Worm (Caenorhabditis elegans) whole organism, midembryonic: ENCODE data around the gene Y39G8B.2.

Experiments used
- flt-1 ChIP-seq: fragments of 200-800 bp; sonication (Bioruptor generic); IDR thresholded peaks from 2 replicates; pipeline ENCODE4 v1.3.6; 2022; ENCODE audit warnings: missing genetic modification characterization, missing compliant biosample characterization
- klf-2 ChIP-seq: fragments of 200-800 bp; sonication (Bioruptor generic); conservative IDR thresholded peaks from 2 replicates; pipeline ENCODE4 v1.3.6; 2022; ENCODE audit warnings: missing genetic modification reagents, missing genetic modification characterization, missing compliant biosample characterization
- med-1 ChIP-seq: sonication (generic microtip); optimal IDR thresholded peaks from 2 replicates; lab custom pipeline; 2017; ENCODE audit warnings: missing genetic modification characterization, mild to moderate bottlenecking, missing compliant biosample characterization, antibody characterized with exemption, missing genetic modification reagents; ENCODE audit not compliant: insufficient read depth
- ref-1 ChIP-seq: fragments of 200-800 bp; sonication (Bioruptor generic); conservative IDR thresholded peaks from 2 replicates; pipeline ENCODE4 v1.3.6; 2022; ENCODE audit warnings: missing genetic modification reagents, missing genetic modification characterization, missing compliant biosample characterization
- tab-1 ChIP-seq: fragments of 200-800 bp; sonication (Bioruptor generic); IDR thresholded peaks from 2 replicates; pipeline ENCODE4 v1.3.6; 2022; ENCODE audit warnings: missing genetic modification characterization, missing compliant biosample characterization
- ztf-29 ChIP-seq: fragments of 200-800 bp; sonication (Bioruptor generic); IDR thresholded peaks from 2 replicates; pipeline ENCODE4 v1.3.6; 2022; ENCODE audit warnings: missing genetic modification reagents, missing genetic modification characterization, missing compliant biosample characterization

DNA sequence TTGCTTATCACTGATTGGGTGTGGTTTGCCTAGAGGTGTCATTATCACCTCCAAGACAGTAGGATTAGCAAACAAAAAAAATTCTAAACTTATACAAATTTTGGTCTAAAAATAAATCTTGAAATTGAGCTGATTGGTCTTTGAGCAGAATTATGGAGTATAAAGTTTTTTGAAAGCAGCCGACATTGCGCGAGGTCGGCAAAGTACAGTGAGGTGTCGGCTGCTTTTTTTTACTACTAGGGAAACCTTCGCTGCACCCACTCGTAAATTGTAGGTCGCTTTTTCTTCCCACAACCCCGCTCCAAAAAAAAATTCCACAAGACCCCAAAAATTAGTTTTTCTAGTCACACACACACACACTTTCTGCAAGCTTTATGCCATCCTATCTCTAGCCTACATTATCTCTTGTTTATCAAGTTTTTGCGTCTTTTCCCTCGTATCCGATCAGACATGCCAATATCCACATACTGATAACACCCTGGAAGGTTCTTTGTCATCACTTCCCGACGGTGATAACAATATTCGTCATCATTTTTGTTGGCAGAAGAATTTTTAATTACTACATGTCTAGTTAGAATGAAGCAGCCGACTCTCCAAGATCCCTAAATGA is 27.9 kb upstream of the Y39G8B.2 start:
- TF ChIP-seq flt-1 (GFP tag; lab: Robert Waterston, UW) (no peak), ref-1 (GFP tag; lab: Robert Waterston, UW) (no peak), tab-1 (GFP tag; lab: Robert Waterston, UW) (no peak), klf-2 (no peak), ztf-29 (GFP tag; lab: Robert Waterston, UW) (no peak), med-1 (no peak)
